Worm (Caenorhabditis elegans) whole organism, mixed stage, embryonic: ENCODE data around the gene C37E2.3.

ENCODE experiments used
- M03D4.4 ChIP-seq: sonication (generic microtip); optimal IDR thresholded peaks from 2 replicates; lab custom pipeline; 2017; ENCODE audit warnings: mild to moderate bottlenecking, missing genetic modification characterization, missing compliant biosample characterization
- bed-3 ChIP-seq: fragments of 200-800 bp; sonication (Bioruptor generic); optimal IDR thresholded peaks from 3 replicates; lab custom pipeline; 2018; ENCODE audit warnings: mild to moderate bottlenecking, missing genetic modification characterization, moderate library complexity, missing compliant biosample characterization
- blmp-1 ChIP-seq: fragments of 150-350 bp; optimal IDR thresholded peaks from 2 replicates; lab custom pipeline; 2014; ENCODE audit warnings: missing biosample characterization, missing genetic modification characterization
- ceh-39 ChIP-seq: fragments of 150-350 bp; optimal IDR thresholded peaks from 2 replicates; lab custom pipeline; 2014; ENCODE audit warnings: missing biosample characterization, missing genetic modification characterization
- ceh-43 ChIP-seq: fragments of 200-800 bp; sonication (Bioruptor generic); optimal IDR thresholded peaks from 2 replicates; lab custom pipeline; 2018; ENCODE audit warnings: mild to moderate bottlenecking, missing genetic modification characterization, moderate library complexity, missing compliant biosample characterization
- ceh-83 ChIP-seq: fragments of 200-800 bp; sonication (Bioruptor generic); optimal IDR thresholded peaks from 2 replicates; lab custom pipeline; 2018; ENCODE audit warnings: mild to moderate bottlenecking, missing genetic modification characterization, missing compliant biosample characterization
- ces-1 ChIP-seq: fragments of 150-350 bp; optimal IDR thresholded peaks from 2 replicates; lab custom pipeline; 2014; ENCODE audit warnings: missing biosample characterization, missing genetic modification reagents, missing genetic modification characterization
- cnd-1 ChIP-seq: fragments of 200-800 bp; sonication (Bioruptor generic); optimal IDR thresholded peaks from 2 replicates; lab custom pipeline; 2018; ENCODE audit warnings: mild to moderate bottlenecking, missing genetic modification characterization, missing compliant biosample characterization
- drap-1 ChIP-seq: fragments of 200-800 bp; sonication (Bioruptor generic); optimal IDR thresholded peaks from 3 replicates; lab custom pipeline; 2018; ENCODE audit warnings: mild to moderate bottlenecking, missing genetic modification characterization, missing compliant biosample characterization
- elt-1 ChIP-seq: sonication (generic microtip); optimal IDR thresholded peaks from 2 replicates; lab custom pipeline; 2017; ENCODE audit warnings: missing genetic modification characterization, mild to moderate bottlenecking, missing compliant biosample characterization, antibody characterized with exemption, moderate library complexity, borderline replicate concordance; ENCODE audit not compliant: insufficient read depth
- elt-3 ChIP-seq: fragments of 150-350 bp; optimal IDR thresholded peaks from 2 replicates; lab custom pipeline; 2014; ENCODE audit warnings: missing biosample characterization, missing genetic modification characterization
- lin-32 ChIP-seq: fragments of 200-800 bp; sonication (Bioruptor generic); optimal IDR thresholded peaks from 2 replicates; lab custom pipeline; 2018; ENCODE audit warnings: mild to moderate bottlenecking, missing genetic modification characterization, missing compliant biosample characterization
- lsy-2 ChIP-seq: fragments of 150-350 bp; optimal IDR thresholded peaks from 2 replicates; lab custom pipeline; 2014; ENCODE audit warnings: missing biosample characterization, missing genetic modification characterization
- mab-5 ChIP-seq: fragments of 150-350 bp; optimal IDR thresholded peaks from 2 replicates; lab custom pipeline; 2014; ENCODE audit warnings: missing biosample characterization, missing genetic modification characterization
- mep-1 ChIP-seq: fragments of 150-350 bp; optimal IDR thresholded peaks from 2 replicates; lab custom pipeline; 2017; ENCODE audit warnings: missing biosample characterization, missing genetic modification reagents, missing genetic modification characterization, inconsistent platforms
- mls-2 ChIP-seq: sonication (generic microtip); optimal IDR thresholded peaks from 2 replicates; lab custom pipeline; 2016; ENCODE audit warnings: mild to moderate bottlenecking, missing genetic modification characterization, moderate library complexity, missing compliant biosample characterization
- nhr-12 ChIP-seq: fragments of 150-350 bp; optimal IDR thresholded peaks from 2 replicates; lab custom pipeline; 2014; ENCODE audit warnings: missing biosample characterization, missing genetic modification characterization
- nhr-2 ChIP-seq: fragments of 150-350 bp; optimal IDR thresholded peaks from 2 replicates; lab custom pipeline; 2014; ENCODE audit warnings: missing biosample characterization, missing genetic modification characterization
- nhr-237 ChIP-seq: fragments of 150-350 bp; optimal IDR thresholded peaks from 2 replicates; lab custom pipeline; 2014; ENCODE audit warnings: missing biosample characterization, missing genetic modification characterization
- nhr-28 ChIP-seq: fragments of 150-350 bp; optimal IDR thresholded peaks from 2 replicates; lab custom pipeline; 2014; ENCODE audit warnings: missing biosample characterization, missing genetic modification characterization
- nhr-76 ChIP-seq: sonication (generic microtip); optimal IDR thresholded peaks from 2 replicates; lab custom pipeline; 2017; ENCODE audit warnings: missing biosample characterization, missing genetic modification characterization
- sem-2 ChIP-seq: fragments of 200-800 bp; sonication (Bioruptor generic); optimal IDR thresholded peaks from 2 replicates; lab custom pipeline; 2018; ENCODE audit warnings: mild to moderate bottlenecking, missing genetic modification characterization, missing compliant biosample characterization
- sptf-1 ChIP-seq: sonication (generic microtip); optimal IDR thresholded peaks from 2 replicates; lab custom pipeline; 2017; ENCODE audit warnings: mild to moderate bottlenecking, missing genetic modification characterization, moderate library complexity, missing compliant biosample characterization
- tbx-8 ChIP-seq: fragments of 200-800 bp; sonication (Bioruptor generic); optimal IDR thresholded peaks from 2 replicates; lab custom pipeline; 2018; ENCODE audit warnings: mild to moderate bottlenecking, missing genetic modification characterization, moderate library complexity, missing compliant biosample characterization
- unc-120 ChIP-seq: sonication (generic microtip); optimal IDR thresholded peaks from 2 replicates; lab custom pipeline; 2017; ENCODE audit warnings: missing genetic modification characterization, missing compliant biosample characterization; ENCODE audit not compliant: poor library complexity, severe bottlenecking
- unc-39 ChIP-seq: fragments of 150-350 bp; optimal IDR thresholded peaks from 2 replicates; lab custom pipeline; 2014; ENCODE audit warnings: missing biosample characterization, missing genetic modification characterization
- unc-62 ChIP-seq: fragments of 150-350 bp; optimal IDR thresholded peaks from 2 replicates; lab custom pipeline; 2014; ENCODE audit warnings: missing biosample characterization, missing genetic modification reagents, missing genetic modification characterization
- ztf-11 ChIP-seq: fragments of 150-350 bp; optimal IDR thresholded peaks from 2 replicates; lab custom pipeline; 2014; ENCODE audit warnings: missing biosample characterization, missing genetic modification characterization

C37E2.3 gene

DNA sequence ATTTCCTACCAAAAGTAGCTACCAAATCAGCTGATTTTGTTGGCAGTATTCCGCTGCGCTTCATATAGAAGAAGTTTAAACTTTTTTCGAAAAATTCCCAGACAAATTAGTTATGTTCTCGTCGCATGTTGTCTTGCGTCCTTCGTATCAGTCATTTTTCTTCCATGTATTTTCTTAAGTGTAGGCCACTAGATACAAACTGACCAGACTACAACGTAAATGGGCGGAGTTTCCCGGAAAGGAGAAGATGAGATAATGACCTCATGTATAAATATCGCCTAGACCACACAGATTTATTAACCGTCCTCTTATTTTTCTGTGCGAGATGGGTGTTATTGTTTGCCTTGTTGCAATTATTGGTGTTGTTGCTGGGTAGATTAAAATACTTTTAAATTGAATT, 45.0 kb downstream of the C37E2.3 start, which contains the start of gene cyp-13B2:
Gene cyp-13B2, plus strand, starts transcription at position 301 of the 400 bp plus-strand sequence.
- TF ChIP-seq nhr-76 (no peak), unc-39 (tag; lab: Kevin White, UChicago) (no peak), elt-3 (tag; lab: Kevin White, UChicago) (no peak), cnd-1 (tag; lab: Kevin White, UChicago) (no peak), nhr-237 (tag; lab: Kevin White, UChicago) (no peak), nhr-28 (no peak), lin-32 (GFP tag; lab: Kevin White, UChicago) (no peak), blmp-1 (tag; lab: Kevin White, UChicago) (no peak), mep-1 (no peak), ceh-39 (tag; lab: Kevin White, UChicago) (no peak), lsy-2 (tag; lab: Kevin White, UChicago) (no peak), nhr-12 (tag; lab: Kevin White, UChicago) (no peak), nhr-2 (tag; lab: Kevin White, UChicago) (no peak), mab-5 (tag; lab: Kevin White, UChicago) (no peak), tbx-8 (no peak), ces-1 (no peak), unc-62 (GFP tag; lab: Kevin White, UChicago) (no peak), sem-2 (GFP tag; lab: Kevin White, UChicago) (no peak), ceh-43 (GFP tag; lab: Kevin White, UChicago) (no peak)

DNA sequence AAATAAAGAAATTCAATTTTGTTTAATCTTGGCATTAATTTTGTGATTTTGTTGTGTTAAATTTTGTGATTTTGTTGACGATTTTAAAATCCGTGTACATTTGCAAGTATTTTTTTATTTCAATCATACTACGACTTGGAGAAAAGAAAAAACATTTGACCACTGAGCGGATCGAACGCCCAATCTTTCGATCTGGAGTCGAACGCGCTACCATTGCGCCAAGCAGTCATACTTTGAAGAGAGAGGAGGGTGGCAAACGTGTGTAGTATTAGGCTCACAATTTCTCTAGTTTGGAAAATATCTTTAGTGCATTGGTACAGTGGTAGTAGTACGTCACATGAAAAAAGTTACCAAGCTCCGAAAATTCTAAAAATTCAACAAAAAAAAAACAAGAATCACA, 48.5 kb downstream of the C37E2.3 start:
- TF ChIP-seq elt-3 (tag; lab: Kevin White, UChicago) (no peak), nhr-12 (tag; lab: Kevin White, UChicago) (no peak), M03D4.4 (peak; percentile 28), ceh-83 (peak; percentile 66), lsy-2 (tag; lab: Kevin White, UChicago) (no peak), unc-39 (tag; lab: Kevin White, UChicago) (no peak), unc-120 (no peak), elt-1 (tag; lab: Kevin White, UChicago) (no peak), ztf-11 (no peak)

DNA sequence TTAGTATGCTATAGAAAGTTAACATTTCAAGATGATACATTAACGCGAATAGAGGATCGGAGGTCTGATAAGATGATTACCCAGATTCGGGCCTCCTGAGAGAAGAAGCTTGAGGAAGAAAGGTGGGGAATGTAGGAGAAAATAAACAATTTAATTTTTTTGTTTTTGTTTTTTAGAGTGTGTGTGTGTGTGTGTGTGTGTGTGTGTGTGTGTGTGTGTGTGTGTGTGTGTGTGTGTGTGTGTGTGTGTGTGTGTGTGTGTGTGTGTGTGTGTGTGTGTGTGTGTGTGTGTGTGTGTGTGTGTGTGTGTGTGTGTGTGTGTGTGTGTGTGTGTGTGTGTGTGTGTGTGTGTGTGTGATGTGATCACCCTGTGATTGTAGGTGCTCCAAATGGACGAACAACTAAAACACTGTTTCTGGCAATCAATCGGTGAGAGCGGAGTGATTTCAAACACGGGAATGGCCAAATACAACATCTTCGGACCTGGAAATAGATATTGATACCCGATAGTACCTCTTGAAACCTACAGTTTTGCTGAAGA, 49.1 kb downstream of the C37E2.3 start:
- TF ChIP-seq mls-2 (tag; lab: Kevin White, UChicago) (peak; percentile 23), sptf-1 (tag; lab: Kevin White, UChicago) (peak; percentile 73), drap-1 (GFP tag; lab: Kevin White, UChicago) (peak; percentile 36), bed-3 (GFP tag; lab: Kevin White, UChicago) (peak; percentile 33), cnd-1 (tag; lab: Kevin White, UChicago) (peak; percentile 33), M03D4.4 (peak; percentile 47), sem-2 (GFP tag; lab: Kevin White, UChicago) (peak; percentile 18)
- TF ChIP-seq, all 35 proteins: peak for 7; not testable (repeated sequence) for 28
